Worm (Caenorhabditis elegans): ENCODE results near the gene haf-2.

haf-2 gene

DNA sequence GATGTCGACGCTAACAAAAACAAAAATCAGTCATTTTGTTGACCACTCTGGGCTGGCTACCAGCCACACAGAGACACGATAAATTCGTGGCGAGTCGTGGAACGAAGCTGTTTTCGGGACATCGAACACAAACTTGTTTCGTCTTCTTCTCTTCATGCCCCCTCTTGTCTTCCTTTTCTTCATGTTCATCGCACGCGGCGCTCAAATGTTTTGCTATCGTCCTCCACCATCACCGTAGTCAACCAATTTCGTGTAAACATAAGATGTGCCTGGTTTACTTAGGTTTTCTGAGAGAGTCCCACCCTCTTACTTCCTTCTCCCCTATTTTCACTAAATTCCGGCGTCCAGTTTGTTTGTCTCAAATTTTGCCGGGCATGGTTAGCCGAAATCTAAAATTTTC, 34.1 kb upstream of the haf-2 start:
- TF ChIP-seq nhr-12 (tag; optimal IDR thresholded peaks at IDR 0.05) (no peak), ama-1 (optimal IDR thresholded peaks at IDR 0.05) (no peak), nhr-71 (tag; optimal IDR thresholded peaks at IDR 0.05) (no peak), fkh-8 (tag; optimal IDR thresholded peaks at IDR 0.05) (no peak), hlh-4 (tag; optimal IDR thresholded peaks at IDR 0.05) (no peak), nhr-85 (tag) (peak; percentile 37), aha-1 (tag; optimal IDR thresholded peaks at IDR 0.05) (no peak), ets-5 (GFP tag; IDR thresholded peaks at IDR 0.05) (no peak), lin-35 (GFP tag; optimal IDR thresholded peaks at IDR 0.05) (no peak), unc-30 (tag; optimal IDR thresholded peaks at IDR 0.05) (no peak), lin-13 (GFP tag; optimal IDR thresholded peaks at IDR 0.05) (no peak), nhr-19 (GFP tag; conservative IDR thresholded peaks at IDR 0.05) (no peak), egl-13 (tag; optimal IDR thresholded peaks at IDR 0.05) (no peak), fos-1 (tag; optimal IDR thresholded peaks at IDR 0.05) (no peak), nhr-47 (tag; optimal IDR thresholded peaks at IDR 0.05) (no peak), lin-14 (GFP tag; optimal IDR thresholded peaks at IDR 0.05) (peak; percentile 5), unc-98 (GFP tag; IDR thresholded peaks at IDR 0.05) (no peak), ceh-82 (tag; optimal IDR thresholded peaks at IDR 0.05) (no peak)

DNA sequence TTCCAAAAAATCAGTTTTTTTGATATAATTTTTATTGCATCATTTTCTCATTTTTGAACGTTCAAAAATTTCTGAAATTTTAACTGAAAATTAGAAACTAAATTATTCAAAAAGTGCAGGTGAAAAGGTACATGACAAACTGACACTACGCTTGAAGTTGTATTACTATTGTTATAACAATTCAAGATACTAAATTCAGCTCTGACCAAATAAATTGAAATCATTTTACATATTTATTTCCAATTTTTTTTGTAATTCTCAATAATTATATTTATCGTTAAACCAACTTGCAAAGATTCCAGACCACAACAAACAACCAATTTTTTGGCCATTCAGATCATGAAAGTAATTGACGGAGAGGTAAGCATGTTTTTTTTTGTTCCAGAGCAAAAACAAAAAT, 29.2 kb upstream of the haf-2 start, which contains the start of gene sre-3:
sre-3 (plus strand) TSS at position 301 of the 400 bp plus-strand sequence.
- TF ChIP-seq nhr-20 (tag; optimal IDR thresholded peaks at IDR 0.05) (no peak), grh-1 (GFP tag; IDR thresholded peaks at IDR 0.05) (no peak), mep-1 (tag; optimal IDR thresholded peaks at IDR 0.05) (no peak), aha-1 (tag; optimal IDR thresholded peaks at IDR 0.05) (no peak), nhr-12 (tag; optimal IDR thresholded peaks at IDR 0.05) (no peak), lin-14 (GFP tag; optimal IDR thresholded peaks at IDR 0.05) (no peak), C34B4.2 (tag; optimal IDR thresholded peaks at IDR 0.05) (no peak), alr-1 (tag; optimal IDR thresholded peaks at IDR 0.05; ENCODE audit: borderline replicate concordance) (no peak), ztf-4 (tag; optimal IDR thresholded peaks at IDR 0.05) (no peak), nhr-237 (tag; optimal IDR thresholded peaks at IDR 0.05) (no peak), tbx-2 (tag; optimal IDR thresholded peaks at IDR 0.05) (no peak), unc-30 (tag; optimal IDR thresholded peaks at IDR 0.05) (no peak), lin-35 (GFP tag; optimal IDR thresholded peaks at IDR 0.05) (no peak)

DNA sequence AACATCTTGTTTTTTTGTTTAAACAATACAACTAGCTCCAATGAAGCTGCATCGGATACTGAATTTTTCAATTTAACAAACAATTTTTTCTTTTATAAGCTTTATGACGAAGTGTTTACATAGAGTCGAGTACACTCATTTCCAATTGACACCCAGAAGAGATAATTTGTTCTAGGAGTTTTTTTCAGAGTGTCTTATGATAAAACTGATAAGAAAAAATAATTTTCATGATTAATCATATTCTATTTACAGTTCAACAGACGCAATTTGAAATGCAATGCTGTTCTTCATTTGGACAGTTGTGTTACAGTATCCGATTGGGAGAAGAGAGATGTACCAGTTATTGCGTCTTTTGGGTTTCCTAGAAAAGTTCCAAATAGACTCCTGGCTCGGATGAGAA, 25.7 kb upstream of the haf-2 start:
- no peak for TF ChIP-seq mab-9 (GFP tag; IDR thresholded peaks at IDR 0.05)
- no peak for TF ChIP-seq unc-62 (GFP tag; optimal IDR thresholded peaks at IDR 0.05)
- no peak for TF ChIP-seq C04F5.9 (tag; optimal IDR thresholded peaks at IDR 0.05)
- no peak for TF ChIP-seq lin-35 (GFP tag; optimal IDR thresholded peaks at IDR 0.05)
- TF ChIP-seq ztf-4 (tag; optimal IDR thresholded peaks at IDR 0.05), result no peak
- TF ChIP-seq tlp-1 (tag; optimal IDR thresholded peaks at IDR 0.05), result no peak
- TF ChIP-seq unc-98 (GFP tag; IDR thresholded peaks at IDR 0.05), result no peak
- no peak for TF ChIP-seq ceh-90 (tag; optimal IDR thresholded peaks at IDR 0.05)
- TF ChIP-seq snpc-4 (tag; optimal IDR thresholded peaks at IDR 0.05), result no peak
- TF ChIP-seq pag-3 (tag; optimal IDR thresholded peaks at IDR 0.05; ENCODE audit: borderline replicate concordance, insufficient read depth), result no peak
- TF ChIP-seq nhr-71 (tag; optimal IDR thresholded peaks at IDR 0.05), result no peak
- TF ChIP-seq nhr-237 (tag; optimal IDR thresholded peaks at IDR 0.05), result no peak

DNA sequence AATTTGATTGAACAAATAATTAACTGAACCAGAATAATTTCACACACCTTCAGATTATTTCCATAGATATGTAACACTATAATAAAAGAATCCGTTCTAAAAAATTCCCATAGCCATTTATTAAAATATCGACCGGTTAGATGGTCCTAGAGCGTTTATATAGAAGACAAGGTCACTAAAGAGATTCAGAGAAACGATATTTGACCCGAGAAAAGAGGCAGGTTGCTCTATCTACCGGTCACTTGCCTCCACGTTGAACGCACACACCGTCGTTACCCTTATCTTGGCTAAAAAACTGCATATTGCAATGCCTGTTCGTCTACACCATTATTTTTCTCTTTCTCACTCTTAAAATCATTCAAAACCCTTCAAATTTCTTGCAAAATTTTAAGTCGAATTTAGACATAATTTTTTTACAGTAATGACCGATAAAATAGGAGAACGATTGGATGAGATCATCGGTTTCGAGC, 25.0 kb upstream of the haf-2 start, which contains the start of gene C07D10.5:
C07D10.5 (plus strand) TSS at position 420 of the 470 bp plus-strand sequence.
- TF ChIP-seq ceh-63 (GFP tag; optimal IDR thresholded peaks at IDR 0.05), result no peak
- TF ChIP-seq isw-1 (GFP tag; IDR thresholded peaks at IDR 0.05), result no peak
- TF ChIP-seq efl-3 (GFP tag; optimal IDR thresholded peaks at IDR 0.05), result no peak
- no peak for TF ChIP-seq efl-1 (optimal IDR thresholded peaks at IDR 0.05)
- no peak for TF ChIP-seq efl-1 (GFP tag; optimal IDR thresholded peaks at IDR 0.05 in 1 of 2)
- no peak for TF ChIP-seq irx-1 (tag; optimal IDR thresholded peaks at IDR 0.05)
- TF ChIP-seq swsn-7 (tag; optimal IDR thresholded peaks at IDR 0.05), result no peak
- TF ChIP-seq nhr-11 (tag; optimal IDR thresholded peaks at IDR 0.05), result no peak
- TF ChIP-seq snu-23 (GFP tag; optimal IDR thresholded peaks at IDR 0.05), result no peak
- no peak for TF ChIP-seq zip-4 (GFP tag; optimal IDR thresholded peaks at IDR 0.05)

Measured in whole organism, L1 larva.